Worm (Caenorhabditis elegans): ENCODE measurements around the gene C13B9.2.

- TF ChIP-seq F57A8.1 (GFP tag; optimal IDR thresholded peaks at IDR 0.05) (no peak), F55B11.4 (tag; optimal IDR thresholded peaks at IDR 0.05; ENCODE audit: borderline replicate concordance, insufficient read depth) (no peak), snpc-4 (GFP tag; optimal IDR thresholded peaks at IDR 0.05) (no peak), snpc-4 (tag; optimal IDR thresholded peaks at IDR 0.05) (no peak)
Measured at ce11 chrIII:6615064-6615463, 5.0 kb upstream of the C13B9.2 start, which contains the start of gene cmtr-2.
